Fruit fly (Drosophila melanogaster) whole organism, embryonic: ENCODE results near the gene CG45049.
A peak's percentile ranks its signal among the peaks of the same experiment; 100 is the strongest.

ENCODE experiments used
- B-H1 ChIP-seq: fragments of 200-800 bp; sonication (Bioruptor generic); IDR thresholded peaks from 3 replicates; pipeline ENCODE4 v1.3.6; 2022; ENCODE audit warnings: missing biosample characterization, missing genetic modification characterization
- CG11247 ChIP-seq: fragments of 200-800 bp; sonication (Bioruptor generic); IDR thresholded peaks from 2 replicates; pipeline ENCODE4 v1.3.6; 2022; ENCODE audit warnings: missing biosample characterization, missing genetic modification characterization
- CG11723 ChIP-seq: fragments of 200-800 bp; sonication (Bioruptor generic); optimal IDR thresholded peaks from 2 replicates; lab custom pipeline; 2017; ENCODE audit warnings: missing biosample characterization, mild to moderate bottlenecking, missing genetic modification characterization
- CG12071 ChIP-seq: fragments of 200-800 bp; sonication (Bioruptor generic); optimal IDR thresholded peaks from 3 replicates; lab custom pipeline; 2018; ENCODE audit warnings: missing biosample characterization, mild to moderate bottlenecking, missing genetic modification characterization
- CG12104 ChIP-seq: fragments of 200-800 bp; sonication (Bioruptor generic); optimal IDR thresholded peaks from 3 replicates; lab custom pipeline; 2016; ENCODE audit warnings: missing biosample characterization, missing genetic modification characterization
- CG12391 ChIP-seq: fragments of 200-800 bp; sonication (Bioruptor generic); optimal IDR thresholded peaks from 3 replicates; lab custom pipeline; 2018; ENCODE audit warnings: missing biosample characterization, mild to moderate bottlenecking, missing genetic modification characterization, moderate library complexity
- CG12659 ChIP-seq: fragments of 200-800 bp; sonication (Bioruptor generic); optimal IDR thresholded peaks from 3 replicates; lab custom pipeline; 2017; ENCODE audit warnings: mild to moderate bottlenecking, missing biosample characterization, missing genetic modification reagents, missing genetic modification characterization
- CG13424 ChIP-seq: fragments of 200-800 bp; sonication (Bioruptor generic); optimal IDR thresholded peaks from 2 replicates; lab custom pipeline; 2019; ENCODE audit warnings: missing biosample characterization, mild to moderate bottlenecking, missing genetic modification characterization, moderate library complexity
- CG1603 ChIP-seq: fragments of 200-800 bp; sonication (Bioruptor generic); optimal IDR thresholded peaks from 2 replicates; lab custom pipeline; 2019; ENCODE audit warnings: missing biosample characterization, mild to moderate bottlenecking, missing genetic modification characterization, moderate library complexity
- CG18262 ChIP-seq: fragments of 200-800 bp; optimal IDR thresholded peaks from 3 replicates; lab custom pipeline; 2019; ENCODE audit warnings: missing biosample characterization, mild to moderate bottlenecking, missing genetic modification characterization, moderate library complexity
- CG30020 ChIP-seq: fragments of 200-800 bp; optimal IDR thresholded peaks from 2 replicates; lab custom pipeline; 2019; ENCODE audit warnings: missing biosample characterization, mild to moderate bottlenecking, missing genetic modification characterization, moderate library complexity
- CG43689 ChIP-seq: fragments of 200-800 bp; sonication (Bioruptor generic); IDR thresholded peaks from 2 replicates; pipeline ENCODE4 v1.3.6; 2022; ENCODE audit warnings: missing biosample characterization, missing genetic modification characterization
- CG4730 ChIP-seq: fragments of 200-800 bp; sonication (Bioruptor generic); IDR thresholded peaks from 2 replicates; pipeline ENCODE4 v1.3.6; 2022; ENCODE audit warnings: missing biosample characterization, missing genetic modification characterization
- CG6683 ChIP-seq: fragments of 200-800 bp; sonication (Bioruptor generic); optimal IDR thresholded peaks from 2 replicates; lab custom pipeline; 2017; ENCODE audit warnings: missing biosample characterization, mild to moderate bottlenecking, missing genetic modification characterization, missing genetic modification reagents
- CG6813 ChIP-seq: fragments of 200-800 bp; sonication (Bioruptor generic); optimal IDR thresholded peaks from 2 replicates; lab custom pipeline; 2017; ENCODE audit warnings: missing biosample characterization, missing genetic modification characterization, mild to moderate bottlenecking, moderate library complexity, missing genetic modification reagents
- CG8924 ChIP-seq: fragments of 200-800 bp; optimal IDR thresholded peaks from 3 replicates; lab custom pipeline; 2019; ENCODE audit warnings: missing biosample characterization, mild to moderate bottlenecking, missing genetic modification characterization, moderate library complexity
- D19A ChIP-seq: fragments of 200-800 bp; optimal IDR thresholded peaks from 3 replicates; lab custom pipeline; 2019; ENCODE audit warnings: missing biosample characterization, mild to moderate bottlenecking, missing genetic modification characterization, moderate library complexity
- Fer3 ChIP-seq: fragments of 200-800 bp; sonication (Bioruptor generic); optimal IDR thresholded peaks from 2 replicates; lab custom pipeline; 2018; ENCODE audit warnings: missing biosample characterization, mild to moderate bottlenecking, missing genetic modification characterization, moderate library complexity
- HLH3B ChIP-seq: fragments of 200-800 bp; sonication (Bioruptor generic); IDR thresholded peaks from 2 replicates; pipeline ENCODE4 v1.3.6; 2022; ENCODE audit warnings: missing biosample characterization, missing genetic modification characterization
- HmgD ChIP-seq: fragments of 200-800 bp; sonication (Bioruptor generic); optimal IDR thresholded peaks from 3 replicates; lab custom pipeline; 2016; ENCODE audit warnings: missing biosample characterization, missing genetic modification characterization
- Hr3 ChIP-seq: fragments of 200-800 bp; sonication (Bioruptor generic); optimal IDR thresholded peaks from 3 replicates; lab custom pipeline; 2016; ENCODE audit warnings: missing biosample characterization, missing genetic modification characterization
- Hr51 ChIP-seq, 2 experiments: fragments of 200-800 bp; sonication (Bioruptor generic); optimal IDR thresholded peaks; 2 replicates in 1 of 2; 3 replicates in 1 of 2; lab custom pipeline; 2016 to 2018; ENCODE audit warnings: missing biosample characterization in 2 of 2, missing genetic modification characterization in 2 of 2, mild to moderate bottlenecking in 1 of 2, moderate library complexity in 1 of 2
- Hsf ChIP-seq: fragments of 200-800 bp; sonication (Bioruptor generic); optimal IDR thresholded peaks from 3 replicates; lab custom pipeline; 2016; ENCODE audit warnings: missing biosample characterization, missing genetic modification characterization
- Lpt ChIP-seq: fragments of >200 bp; optimal IDR thresholded peaks from 2 replicates; lab custom pipeline; 2018; ENCODE audit warnings: missing biosample characterization, missing genetic modification characterization
- Max ChIP-seq: fragments of 200-800 bp; sonication (Bioruptor generic); optimal IDR thresholded peaks from 2 replicates; lab custom pipeline; 2016; ENCODE audit warnings: missing biosample characterization, mild to moderate bottlenecking, missing genetic modification characterization
- NC2β ChIP-seq: fragments of 200-800 bp; sonication (Bioruptor generic); optimal IDR thresholded peaks from 2 replicates; lab custom pipeline; 2016; ENCODE audit warnings: missing biosample characterization, missing genetic modification characterization
- Oli ChIP-seq: fragments of 200-800 bp; sonication (Bioruptor generic); optimal IDR thresholded peaks from 2 replicates; lab custom pipeline; 2018; ENCODE audit warnings: missing biosample characterization, mild to moderate bottlenecking, missing genetic modification characterization, moderate library complexity
- Xbp1 ChIP-seq: fragments of 200-800 bp; sonication (Bioruptor generic); optimal IDR thresholded peaks from 3 replicates; lab custom pipeline; 2016; ENCODE audit warnings: missing biosample characterization, mild to moderate bottlenecking, missing genetic modification characterization
- Xrp1 ChIP-seq: fragments of 200-800 bp; sonication (Bioruptor generic); IDR thresholded peaks from 2 replicates; pipeline ENCODE4 v1.3.6; 2022; ENCODE audit warnings: missing biosample characterization, missing genetic modification characterization
- bab2 ChIP-seq: fragments of 200-800 bp; sonication (Bioruptor generic); optimal IDR thresholded peaks from 2 replicates; lab custom pipeline; 2016; ENCODE audit warnings: missing biosample characterization, missing genetic modification characterization
- cad ChIP-seq: fragments of >200 bp; optimal IDR thresholded peaks from 2 replicates; lab custom pipeline; 2017; ENCODE audit warnings: missing biosample characterization, missing genetic modification characterization
- dmrt11E ChIP-seq: fragments of 200-800 bp; sonication (Bioruptor generic); optimal IDR thresholded peaks from 3 replicates; lab custom pipeline; 2018; ENCODE audit warnings: missing biosample characterization, mild to moderate bottlenecking, missing genetic modification characterization, moderate library complexity
- dmrt99B ChIP-seq: fragments of 200-800 bp; sonication (Bioruptor generic); optimal IDR thresholded peaks from 2 replicates; lab custom pipeline; 2018; ENCODE audit warnings: missing biosample characterization, mild to moderate bottlenecking, missing genetic modification characterization, moderate library complexity
- fd102C ChIP-seq: fragments of 200-800 bp; sonication (Bioruptor generic); optimal IDR thresholded peaks from 2 replicates; lab custom pipeline; 2018; ENCODE audit warnings: missing biosample characterization, mild to moderate bottlenecking, missing genetic modification characterization, moderate library complexity
- gce ChIP-seq: fragments of 200-800 bp; sonication (Bioruptor generic); IDR thresholded peaks from 3 replicates; pipeline ENCODE4 v1.3.6; 2022; ENCODE audit warnings: missing biosample characterization, missing genetic modification characterization
- ind ChIP-seq: fragments of 200-800 bp; sonication (Bioruptor generic); optimal IDR thresholded peaks from 3 replicates; lab custom pipeline; 2016; ENCODE audit warnings: missing biosample characterization, missing genetic modification characterization
- jumu ChIP-seq: fragments of 200-800 bp; sonication (Bioruptor generic); optimal IDR thresholded peaks from 3 replicates; lab custom pipeline; 2016; ENCODE audit warnings: missing biosample characterization, missing genetic modification characterization
- lilli ChIP-seq: fragments of 200-800 bp; sonication (Bioruptor generic); optimal IDR thresholded peaks from 3 replicates; lab custom pipeline; 2016; ENCODE audit warnings: missing biosample characterization, missing genetic modification characterization
- nerfin-1 ChIP-seq: fragments of 200-800 bp; sonication (Bioruptor generic); optimal IDR thresholded peaks from 3 replicates; lab custom pipeline; 2019; ENCODE audit warnings: missing biosample characterization, mild to moderate bottlenecking, missing genetic modification characterization, moderate library complexity
- nmo ChIP-seq: fragments of 200-800 bp; sonication (Bioruptor generic); optimal IDR thresholded peaks from 2 replicates; lab custom pipeline; 2018; ENCODE audit warnings: missing biosample characterization, mild to moderate bottlenecking, missing genetic modification characterization, moderate library complexity
- org-1 ChIP-seq: fragments of 200-800 bp; sonication (Bioruptor generic); optimal IDR thresholded peaks from 2 replicates; lab custom pipeline; 2017; ENCODE audit warnings: missing biosample characterization, missing genetic modification characterization
- phol ChIP-seq: fragments of 200-800 bp; sonication (Bioruptor generic); optimal IDR thresholded peaks from 3 replicates; lab custom pipeline; 2018; ENCODE audit warnings: missing biosample characterization, mild to moderate bottlenecking, missing genetic modification characterization, moderate library complexity
- prd ChIP-seq, 3 experiments: fragments of >200 bp in 2 of 3; fragments of 200-800 bp in 1 of 3; sonication (Bioruptor generic) in 1 of 3; optimal IDR thresholded peaks in 2 of 3; IDR thresholded peaks in 1 of 3; 2 replicates in 2 of 3; 3 replicates in 1 of 3; pipeline versions ENCODE4 v1.3.6 to Lab custom; 2017 to 2022; ENCODE audit warnings: missing biosample characterization in 1 of 3, missing genetic modification characterization in 1 of 3
- row ChIP-seq: fragments of 200-800 bp; sonication (Bioruptor generic); IDR thresholded peaks from 3 replicates; pipeline ENCODE4 v1.3.6; 2022; ENCODE audit warnings: missing biosample characterization, missing genetic modification characterization
- sens ChIP-seq: fragments of 200-800 bp; sonication (Bioruptor generic); peaks from one replicate; lab custom pipeline; 2016; ENCODE audit warnings: missing biosample characterization, missing genetic modification characterization
- seq ChIP-seq: fragments of 200-800 bp; sonication (Bioruptor generic); IDR thresholded peaks from 2 replicates; pipeline ENCODE4 v1.3.6; 2022; ENCODE audit warnings: missing biosample characterization, missing genetic modification characterization
- sisA ChIP-seq: fragments of 200-800 bp; sonication (Bioruptor generic); IDR thresholded peaks from 2 replicates; pipeline ENCODE4 v1.3.6; 2022; ENCODE audit warnings: missing biosample characterization, missing genetic modification characterization
- tap ChIP-seq: fragments of 200-800 bp; optimal IDR thresholded peaks from 3 replicates; lab custom pipeline; 2019; ENCODE audit warnings: missing biosample characterization, mild to moderate bottlenecking, missing genetic modification characterization, moderate library complexity
- vvl ChIP-seq: fragments of 200-800 bp; sonication (Bioruptor generic); IDR thresholded peaks from 2 replicates; pipeline ENCODE4 v1.3.6; 2022; ENCODE audit warnings: missing biosample characterization, missing genetic modification characterization
- z ChIP-seq: fragments of 200-800 bp; sonication (Bioruptor generic); IDR thresholded peaks from 3 replicates; pipeline ENCODE4 v1.3.6; 2022; ENCODE audit warnings: missing biosample characterization, missing genetic modification characterization
- zf30C ChIP-seq: fragments of 200-800 bp; sonication (Bioruptor generic); optimal IDR thresholded peaks from 3 replicates; lab custom pipeline; 2018; ENCODE audit warnings: missing biosample characterization, mild to moderate bottlenecking, missing genetic modification characterization

The CG45049 gene

dm6 chr3R:22719607-22719949, 7.2 kb upstream of the CG45049 start (continued):
- TF ChIP-seq jumu (GFP tag; lab: Kevin White, UChicago) (peak; percentile 22), CG11247 (no peak), org-1 (peak; percentile 5), bab2 (peak; percentile 35), Hr51 (GFP tag; optimal IDR thresholded peaks at IDR 0.05; lab: Kevin White, UChicago) (peak in 1 of 2 experiments; percentile 41), zf30C (GFP tag; lab: Kevin White, UChicago) (peak; percentile 72), dmrt11E (tag; lab: Kevin White, UChicago) (peak; percentile 32), prd (optimal IDR thresholded peaks at IDR 0.05; lab: Kevin White, UChicago) (no peak), prd (GFP tag; IDR thresholded peaks at IDR 0.05; lab: Robert Waterston, UW) (0 out of 3 replicates have a peak, but pooled peaks have one; percentile 23), CG12071 (GFP tag; lab: Kevin White, UChicago) (peak; percentile 7), Xrp1 (GFP tag; lab: Robert Waterston, UW) (peak; percentile 60), vvl (GFP tag; lab: Robert Waterston, UW) (0 out of 2 replicates have a peak, but pooled peaks have one; percentile 23), fd102C (no peak), CG12104 (GFP tag; lab: Kevin White, UChicago) (no peak), Hsf (peak; percentile 12), Fer3 (tag; lab: Kevin White, UChicago) (peak; percentile 16), tap (peak; percentile 8), lilli (GFP tag; lab: Kevin White, UChicago) (peak; percentile 14), nerfin-1 (peak; percentile 71), CG8924 (peak; percentile 25), seq (GFP tag; lab: Robert Waterston, UW) (peak; percentile 57), HmgD (GFP tag; lab: Kevin White, UChicago) (no peak), CG4730 (GFP tag; lab: Robert Waterston, UW) (no peak), sens (peak; percentile 86), CG13424 (tag; lab: Kevin White, UChicago) (peak; percentile 33), ind (GFP tag; lab: Kevin White, UChicago) (peak; percentile 25), CG6813 (peak; percentile 12), CG18262 (peak; percentile 59), z (GFP tag; lab: Robert Waterston, UW) (no peak), gce (GFP tag; lab: Robert Waterston, UW) (no peak), CG30020 (tag; lab: Kevin White, UChicago) (no peak), dmrt99B (tag; lab: Kevin White, UChicago) (peak; percentile 65), CG1603 (tag; lab: Kevin White, UChicago) (peak; percentile 47), Hr3 (GFP tag; lab: Kevin White, UChicago) (peak; percentile 6), CG43689 (GFP tag; lab: Robert Waterston, UW) (no peak), Oli (tag; lab: Kevin White, UChicago) (peak; percentile 44), CG11723 (GFP tag; lab: Kevin White, UChicago) (no peak), Lpt (GFP tag; lab: Kevin White, UChicago) (no peak), cad (GFP tag; lab: Kevin White, UChicago) (no peak), NC2β (GFP tag; lab: Kevin White, UChicago) (no peak), CG6683 (GFP tag; lab: Kevin White, UChicago) (no peak), CG12659 (GFP tag; lab: Kevin White, UChicago) (no peak), D19A (tag; lab: Kevin White, UChicago) (no peak), row (GFP tag; lab: Robert Waterston, UW) (peak; percentile 68), sisA (GFP tag; lab: Robert Waterston, UW) (peak; percentile 44; the same call in 1 of the 2 replicates), CG12391 (tag; lab: Kevin White, UChicago) (peak; percentile 14), nmo (GFP tag; lab: Kevin White, UChicago) (peak; percentile 61), HLH3B (GFP tag; lab: Robert Waterston, UW) (no peak; the same call in 1 of the 2 replicates), B-H1 (GFP tag; lab: Robert Waterston, UW) (0 out of 3 replicates have a peak, but pooled peaks have one; percentile 25), Xbp1 (GFP tag; lab: Kevin White, UChicago) (peak; percentile 20), phol (tag; lab: Kevin White, UChicago) (peak; percentile 50), Max (GFP tag; lab: Kevin White, UChicago) (no peak)
